Worm (Caenorhabditis elegans): ENCODE data around the gene lys-3.
A peak's percentile ranks its signal among the peaks of the same experiment; 100 is the strongest.

The lys-3 gene

ce11 chrV:10277579-10277978 lies 5.8 kb downstream of the lys-3 start, which contains the start of gene lys-1 (continued):
- no peak for TF ChIP-seq lim-7 (GFP tag; IDR thresholded peaks at IDR 0.05)
- no peak for TF ChIP-seq madf-9 (GFP tag; conservative IDR thresholded peaks at IDR 0.05)
- no peak for TF ChIP-seq zag-1 (tag; optimal IDR thresholded peaks at IDR 0.05)
- peak; percentile 92 for TF ChIP-seq pqm-1 (tag; optimal IDR thresholded peaks at IDR 0.05)

DNA sequence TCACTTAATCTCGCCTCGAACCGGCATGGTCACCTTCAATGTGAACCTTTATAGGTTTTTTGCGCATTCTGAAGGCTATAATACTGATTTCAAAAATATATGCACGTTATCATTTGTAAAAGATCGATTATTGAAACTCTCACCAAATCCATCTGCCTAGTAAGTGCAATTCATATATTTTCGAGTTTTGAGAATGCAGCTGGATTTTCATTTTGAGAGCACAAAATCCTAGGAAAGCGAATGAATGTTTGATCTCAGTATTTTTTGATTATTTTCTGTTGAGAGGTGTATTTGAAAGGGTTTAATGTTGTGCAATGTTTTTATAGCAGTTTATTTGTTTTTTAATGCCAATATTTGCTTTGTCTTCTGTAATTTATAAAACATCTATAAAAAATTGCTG lies 7.3 kb downstream of the lys-3 start:
- no peak for TF ChIP-seq lin-38 (GFP tag; IDR thresholded peaks at IDR 0.05)
- TF ChIP-seq pqm-1 (tag; optimal IDR thresholded peaks at IDR 0.05): no peak
- TF ChIP-seq lim-7 (GFP tag; IDR thresholded peaks at IDR 0.05): no peak
- peak in 1 of 2 experiments; percentile 36 for TF ChIP-seq unc-62 (GFP tag; optimal IDR thresholded peaks at IDR 0.05 in 1 of 2)
- no peak for TF ChIP-seq unc-62 (tag; optimal IDR thresholded peaks at IDR 0.05)
- TF ChIP-seq saeg-2 (GFP tag; IDR thresholded peaks at IDR 0.05): no peak
- no peak for TF ChIP-seq cey-2 (tag; optimal IDR thresholded peaks at IDR 0.05; ENCODE audit: borderline replicate concordance, insufficient read depth)
- no peak for TF ChIP-seq nhr-6 (tag; optimal IDR thresholded peaks at IDR 0.05)
- TF ChIP-seq zfp-2 (tag; optimal IDR thresholded peaks at IDR 0.05): no peak
- TF ChIP-seq fkh-10 (GFP tag; optimal IDR thresholded peaks at IDR 0.05): no peak

DNA sequence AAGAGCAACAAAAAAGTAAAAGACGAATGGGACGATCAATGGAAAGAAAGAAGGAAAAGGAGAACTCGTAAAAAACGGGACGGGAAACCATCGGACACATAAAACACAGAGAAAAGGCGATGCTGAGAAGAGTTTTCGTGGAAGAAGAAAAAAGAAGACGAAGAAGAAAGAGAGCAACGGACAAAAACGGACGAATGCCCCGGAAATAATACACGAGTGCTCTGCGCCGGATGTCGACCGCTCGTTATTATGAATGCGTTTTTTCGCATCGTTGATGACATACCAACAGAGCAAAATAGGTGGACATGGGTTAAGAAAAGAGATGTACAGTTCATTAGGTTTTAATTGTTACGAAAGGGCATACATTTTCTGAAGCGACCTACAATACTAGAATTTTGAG lies 7.7 kb downstream of the lys-3 start, which contains the start of gene Y22F5A.11:
Gene Y22F5A.11, minus strand, starts transcription at position 28 of the 400 bp plus-strand sequence.
- peak; percentile 41 for TF ChIP-seq mep-1 (tag; optimal IDR thresholded peaks at IDR 0.05)
- no peak for TF ChIP-seq dmd-8 (GFP tag; IDR thresholded peaks at IDR 0.05)
- TF ChIP-seq rbr-2 (tag; optimal IDR thresholded peaks at IDR 0.05): peak; percentile 11
- peak; percentile 23; the same call in 1 of the 2 replicates for TF ChIP-seq hmg-1.1 (GFP tag; IDR thresholded peaks at IDR 0.05)
- no peak for TF ChIP-seq lim-7 (GFP tag; IDR thresholded peaks at IDR 0.05)
- peak; percentile 18 for TF ChIP-seq fkh-10 (GFP tag; optimal IDR thresholded peaks at IDR 0.05)
- TF ChIP-seq set-16 (GFP tag; IDR thresholded peaks at IDR 0.05): no peak
- no peak for TF ChIP-seq vab-7 (GFP tag; IDR thresholded peaks at IDR 0.05)
- TF ChIP-seq zip-2 (tag; optimal IDR thresholded peaks at IDR 0.05): no peak
- no peak for TF ChIP-seq lin-38 (GFP tag; IDR thresholded peaks at IDR 0.05)
- TF ChIP-seq F49E8.2 (tag; optimal IDR thresholded peaks at IDR 0.05; ENCODE audit: borderline replicate concordance): no peak

DNA sequence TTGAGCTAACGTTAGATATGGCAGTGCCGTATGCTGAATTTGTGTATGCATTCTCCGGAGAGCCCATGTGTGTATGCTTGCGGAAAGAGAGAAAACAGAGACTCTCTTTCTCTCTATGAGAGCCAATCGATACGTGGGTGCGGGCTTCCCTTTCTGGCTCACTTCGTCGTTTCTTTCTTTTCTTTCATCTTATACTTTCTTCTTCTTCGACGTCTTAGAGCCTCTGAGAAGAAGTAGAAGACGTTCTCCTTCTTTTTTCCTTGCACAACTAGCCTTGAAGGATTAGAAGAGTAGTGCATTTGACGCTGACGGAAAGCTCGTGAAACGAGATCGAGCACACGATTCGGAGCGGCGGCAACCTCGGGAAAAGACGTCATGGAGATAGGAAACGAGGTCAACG lies 9.5 kb downstream of the lys-3 start:
- peak; percentile 44 to 50 for TF ChIP-seq lsy-2 (tag; optimal IDR thresholded peaks at IDR 0.05)
- no peak for TF ChIP-seq dmd-6 (GFP tag; IDR thresholded peaks at IDR 0.05)
- no peak for TF ChIP-seq pha-4 (GFP tag; IDR thresholded peaks at IDR 0.05)
- TF ChIP-seq pha-4 (tag; optimal IDR thresholded peaks at IDR 0.05): no peak
- peak in 1 of 2 experiments; percentile 29 for TF ChIP-seq hif-1 (tag; optimal IDR thresholded peaks at IDR 0.05)
- no peak for TF ChIP-seq saeg-2 (GFP tag; IDR thresholded peaks at IDR 0.05)
- peak; percentile 24 for TF ChIP-seq hlh-30 (tag; optimal IDR thresholded peaks at IDR 0.05; ENCODE audit: insufficient read depth)
- TF ChIP-seq ceh-44 (GFP tag; IDR thresholded peaks at IDR 0.05): no peak
- no peak for TF ChIP-seq Y48G9A.11 (GFP tag; IDR thresholded peaks at IDR 0.05)
- TF ChIP-seq lin-1 (GFP tag; IDR thresholded peaks at IDR 0.05): no peak
- TF ChIP-seq cey-2 (tag; optimal IDR thresholded peaks at IDR 0.05; ENCODE audit: borderline replicate concordance, insufficient read depth): no peak
- 0 out of 2 replicates have a peak, but pooled peaks have one; percentile 8 for TF ChIP-seq ctbp-1 (GFP tag; IDR thresholded peaks at IDR 0.05)
- TF ChIP-seq rbr-2 (tag; optimal IDR thresholded peaks at IDR 0.05): peak; percentile 49
- peak in 1 of 2 experiments; percentile 99 for TF ChIP-seq unc-62 (GFP tag; optimal IDR thresholded peaks at IDR 0.05 in 1 of 2)
- TF ChIP-seq unc-62 (tag; optimal IDR thresholded peaks at IDR 0.05): no peak
- no peak for TF ChIP-seq zip-11 (GFP tag; IDR thresholded peaks at IDR 0.05)
- TF ChIP-seq daf-12 (tag; optimal IDR thresholded peaks at IDR 0.05): no peak
- no peak for TF ChIP-seq dmd-9 (GFP tag; IDR thresholded peaks at IDR 0.05)
- TF ChIP-seq mdl-1 (tag; optimal IDR thresholded peaks at IDR 0.05): peak in 1 of 2 experiments; percentile 4
- no peak for TF ChIP-seq lin-39 (tag; optimal IDR thresholded peaks at IDR 0.05)
- no peak for TF ChIP-seq egl-27 (tag; optimal IDR thresholded peaks at IDR 0.05)
- no peak for TF ChIP-seq nhr-28 (tag; optimal IDR thresholded peaks at IDR 0.05)
- no peak for TF ChIP-seq ztf-7 (tag; optimal IDR thresholded peaks at IDR 0.05)
- TF ChIP-seq mes-2 (tag; optimal IDR thresholded peaks at IDR 0.05; ENCODE audit: poor library complexity, severe bottlenecking): no peak
- no peak for TF ChIP-seq hlh-11 (tag; optimal IDR thresholded peaks at IDR 0.05)
- no peak for TF ChIP-seq snpc-1.2 (GFP tag; IDR thresholded peaks at IDR 0.05)
- no peak for TF ChIP-seq ceh-82 (tag; optimal IDR thresholded peaks at IDR 0.05)
- peak; percentile 69 for TF ChIP-seq aha-1 (tag)
- no peak for TF ChIP-seq daf-8 (GFP tag; IDR thresholded peaks at IDR 0.05)
- no peak for TF ChIP-seq spr-3 (GFP tag; optimal IDR thresholded peaks at IDR 0.05)
- no peak for TF ChIP-seq nhr-6 (tag; optimal IDR thresholded peaks at IDR 0.05)
- TF ChIP-seq set-16 (GFP tag; IDR thresholded peaks at IDR 0.05): peak; percentile 7; the same call in 1 of the 2 replicates

All from whole organism, L4 larva.